Fruit fly (Drosophila melanogaster) whole organism, embryonic: ENCODE measurements around the gene Ir87a.

Experiments
- Ada2b ChIP-seq: fragments of 200-800 bp; sonication (Bioruptor generic); IDR thresholded peaks from 2 replicates; pipeline ENCODE4 v1.3.6; 2022; ENCODE audit warnings: missing biosample characterization, missing genetic modification characterization
- Adf1 ChIP-seq: fragments of 200-800 bp; sonication (Bioruptor generic); IDR thresholded peaks from 2 replicates; pipeline ENCODE4 v1.3.6; 2022; ENCODE audit warnings: missing biosample characterization, missing genetic modification characterization
- Atf6 ChIP-seq: fragments of 200-800 bp; sonication (Bioruptor generic); IDR thresholded peaks from 2 replicates; pipeline ENCODE4 v1.3.6; 2022; ENCODE audit warnings: missing biosample characterization, missing genetic modification characterization
- Awh ChIP-seq: fragments of 200-800 bp; sonication (Bioruptor generic); IDR thresholded peaks from 2 replicates; pipeline ENCODE4, ENCODE4 v1.3.6; 2022; ENCODE audit warnings: missing biosample characterization, missing genetic modification characterization
- CG10209 ChIP-seq: fragments of 200-800 bp; sonication (Bioruptor generic); optimal IDR thresholded peaks from 3 replicates; lab custom pipeline; 2017; ENCODE audit warnings: missing biosample characterization, mild to moderate bottlenecking, missing genetic modification characterization, missing genetic modification reagents
- CG10654 ChIP-seq: fragments of 200-800 bp; sonication (Bioruptor generic); optimal IDR thresholded peaks from 2 replicates; lab custom pipeline; 2016; ENCODE audit warnings: missing biosample characterization, missing genetic modification characterization
- CG11560 ChIP-seq: fragments of 200-800 bp; sonication (Bioruptor generic); IDR thresholded peaks from 3 replicates; pipeline ENCODE4 v1.3.6; 2022; ENCODE audit warnings: missing biosample characterization, missing genetic modification characterization
- CG12155 ChIP-seq: fragments of 200-800 bp; sonication (Bioruptor generic); optimal IDR thresholded peaks from 3 replicates; lab custom pipeline; 2016; ENCODE audit warnings: missing biosample characterization, missing genetic modification characterization
- CG12659 ChIP-seq: fragments of 200-800 bp; sonication (Bioruptor generic); optimal IDR thresholded peaks from 3 replicates; lab custom pipeline; 2017; ENCODE audit warnings: mild to moderate bottlenecking, missing biosample characterization, missing genetic modification reagents, missing genetic modification characterization
- CG16779 ChIP-seq: fragments of 200-800 bp; sonication (Bioruptor generic); IDR thresholded peaks from 2 replicates; pipeline ENCODE4 v1.3.6; 2022; ENCODE audit warnings: missing biosample characterization, missing genetic modification characterization
- CG16863 ChIP-seq: fragments of 200-800 bp; sonication (Bioruptor generic); optimal IDR thresholded peaks from 3 replicates; lab custom pipeline; 2016; ENCODE audit warnings: missing biosample characterization, missing genetic modification characterization
- CG17328 ChIP-seq: fragments of 200-800 bp; sonication (Bioruptor generic); IDR thresholded peaks from 2 replicates; pipeline ENCODE4 v1.3.6; 2022; ENCODE audit warnings: missing biosample characterization, missing genetic modification characterization
- CG17568 ChIP-seq: fragments of 200-800 bp; sonication (Bioruptor generic); optimal IDR thresholded peaks from 2 replicates; lab custom pipeline; 2018; ENCODE audit warnings: missing biosample characterization, mild to moderate bottlenecking, missing genetic modification characterization, moderate library complexity
- CG17912 ChIP-seq: fragments of 200-800 bp; sonication (Bioruptor generic); optimal IDR thresholded peaks from 2 replicates; lab custom pipeline; 2018; ENCODE audit warnings: missing biosample characterization, mild to moderate bottlenecking, missing genetic modification characterization
- CG32767 ChIP-seq: fragments of 200-800 bp; sonication (Bioruptor generic); IDR thresholded peaks from 2 replicates; pipeline ENCODE4 v1.3.6; 2022; ENCODE audit warnings: missing biosample characterization, missing genetic modification characterization
- CG3995 ChIP-seq: fragments of 200-800 bp; sonication (Bioruptor generic); optimal IDR thresholded peaks from 3 replicates; lab custom pipeline; 2016; ENCODE audit warnings: missing biosample characterization, missing genetic modification characterization
- CG4730 ChIP-seq: fragments of 200-800 bp; sonication (Bioruptor generic); IDR thresholded peaks from 2 replicates; pipeline ENCODE4 v1.3.6; 2022; ENCODE audit warnings: missing biosample characterization, missing genetic modification characterization
- CG6254 ChIP-seq: fragments of 200-800 bp; sonication (Bioruptor generic); optimal IDR thresholded peaks from 3 replicates; lab custom pipeline; 2017; ENCODE audit warnings: mild to moderate bottlenecking, missing biosample characterization, missing genetic modification reagents, missing genetic modification characterization
- CG6272 ChIP-seq: fragments of 200-800 bp; sonication (Bioruptor generic); IDR thresholded peaks from 2 replicates; pipeline ENCODE4 v1.3.6; 2022; ENCODE audit warnings: missing biosample characterization, missing genetic modification characterization
- CG6813 ChIP-seq: fragments of 200-800 bp; sonication (Bioruptor generic); optimal IDR thresholded peaks from 2 replicates; lab custom pipeline; 2017; ENCODE audit warnings: missing biosample characterization, missing genetic modification characterization, mild to moderate bottlenecking, moderate library complexity, missing genetic modification reagents
- CG7372 ChIP-seq: fragments of 200-800 bp; sonication (Bioruptor generic); IDR thresholded peaks from 2 replicates; pipeline ENCODE4 v1.3.6; 2022; ENCODE audit warnings: missing biosample characterization, missing genetic modification characterization
- CG8388 ChIP-seq: fragments of 200-800 bp; sonication (Bioruptor generic); optimal IDR thresholded peaks from 2 replicates; lab custom pipeline; 2019; ENCODE audit warnings: missing biosample characterization, mild to moderate bottlenecking, missing genetic modification characterization, moderate library complexity
- CG8478 ChIP-seq: fragments of >200 bp; optimal IDR thresholded peaks from 2 replicates; lab custom pipeline; 2018
- CG9727 ChIP-seq: fragments of 200-800 bp; sonication (Bioruptor generic); optimal IDR thresholded peaks from 3 replicates; lab custom pipeline; 2017; ENCODE audit warnings: missing biosample characterization, mild to moderate bottlenecking, missing genetic modification characterization
- CG9797 ChIP-seq: fragments of 200-800 bp; sonication (Bioruptor generic); optimal IDR thresholded peaks from 3 replicates; lab custom pipeline; 2018; ENCODE audit warnings: missing biosample characterization, mild to moderate bottlenecking, missing genetic modification characterization
- Hmx ChIP-seq: fragments of 200-800 bp; sonication (Bioruptor generic); optimal IDR thresholded peaks from 2 replicates; lab custom pipeline; 2016; ENCODE audit warnings: missing biosample characterization, missing genetic modification characterization
- Hr3 ChIP-seq: fragments of 200-800 bp; sonication (Bioruptor generic); optimal IDR thresholded peaks from 3 replicates; lab custom pipeline; 2016; ENCODE audit warnings: missing biosample characterization, missing genetic modification characterization
- Med ChIP-seq: fragments of 200-800 bp; sonication (Bioruptor generic); peaks from one replicate; lab custom pipeline; 2016; ENCODE audit warnings: missing biosample characterization, missing genetic modification characterization, mild to moderate bottlenecking, inconsistent platforms, moderate library complexity
- NFAT ChIP-seq: fragments of 200-800 bp; sonication (Bioruptor generic); IDR thresholded peaks from 2 replicates; pipeline ENCODE4 v1.3.6; 2022; ENCODE audit warnings: missing biosample characterization, missing genetic modification characterization
- NfI ChIP-seq: fragments of 200-800 bp; sonication (Bioruptor generic); optimal IDR thresholded peaks from 3 replicates; lab custom pipeline; 2018; ENCODE audit warnings: missing biosample characterization, mild to moderate bottlenecking, missing genetic modification characterization, moderate library complexity
- Oli ChIP-seq: fragments of 200-800 bp; sonication (Bioruptor generic); optimal IDR thresholded peaks from 2 replicates; lab custom pipeline; 2018; ENCODE audit warnings: missing biosample characterization, mild to moderate bottlenecking, missing genetic modification characterization, moderate library complexity
- Ptx1 ChIP-seq: fragments of 200-800 bp; sonication (Bioruptor generic); IDR thresholded peaks from 2 replicates; pipeline ENCODE4 v1.3.6; 2022; ENCODE audit warnings: missing biosample characterization, missing genetic modification characterization
- Spps ChIP-seq: fragments of 200-800 bp; sonication (Bioruptor generic); optimal IDR thresholded peaks from 2 replicates; lab custom pipeline; 2018; ENCODE audit warnings: missing biosample characterization, mild to moderate bottlenecking, missing genetic modification characterization
- Taf1 ChIP-seq: fragments of 200-800 bp; sonication (Bioruptor generic); IDR thresholded peaks from 2 replicates; pipeline ENCODE4 v1.3.6; 2022; ENCODE audit warnings: missing biosample characterization, missing genetic modification characterization
- Trl ChIP-seq, 3 experiments: fragments of >200 bp in 2 of 3; fragments of 200-800 bp in 1 of 3; sonication (Bioruptor generic) in 1 of 3; optimal IDR thresholded peaks; 2 replicates in 1 of 3; 3 replicates in 2 of 3; lab custom pipeline; 2016 to 2017; ENCODE audit warnings: missing biosample characterization in 1 of 3, missing genetic modification characterization in 1 of 3
- bigmax ChIP-seq: fragments of 200-800 bp; sonication (Bioruptor generic); optimal IDR thresholded peaks from 2 replicates; lab custom pipeline; 2018; ENCODE audit warnings: missing biosample characterization, mild to moderate bottlenecking, missing genetic modification characterization
- br ChIP-seq: fragments of >200 bp; optimal IDR thresholded peaks from 2 replicates; lab custom pipeline; 2017
- crc ChIP-seq: fragments of 200-800 bp; sonication (Bioruptor generic); optimal IDR thresholded peaks from 2 replicates; lab custom pipeline; 2016; ENCODE audit warnings: missing biosample characterization, missing genetic modification characterization
- crp ChIP-seq, 2 experiments: fragments of 200-800 bp; sonication (Bioruptor generic); optimal IDR thresholded peaks; 2 replicates in 1 of 2; 3 replicates in 1 of 2; lab custom pipeline; 2017; ENCODE audit warnings: missing biosample characterization in 2 of 2, missing genetic modification characterization in 2 of 2, mild to moderate bottlenecking in 1 of 2, moderate library complexity in 1 of 2
- eve ChIP-seq, 2 experiments: fragments of >200 bp; optimal IDR thresholded peaks; 2 replicates each; lab custom pipeline; 2017; ENCODE audit warnings: missing biosample characterization in 2 of 2, missing genetic modification characterization in 2 of 2
- gce ChIP-seq: fragments of 200-800 bp; sonication (Bioruptor generic); IDR thresholded peaks from 3 replicates; pipeline ENCODE4 v1.3.6; 2022; ENCODE audit warnings: missing biosample characterization, missing genetic modification characterization
- ind ChIP-seq: fragments of 200-800 bp; sonication (Bioruptor generic); optimal IDR thresholded peaks from 3 replicates; lab custom pipeline; 2016; ENCODE audit warnings: missing biosample characterization, missing genetic modification characterization
- insv ChIP-seq, 2 experiments: fragments of 200-800 bp; sonication (Bioruptor generic); optimal IDR thresholded peaks; 3 replicates each; lab custom pipeline; 2016 to 2018; ENCODE audit warnings: missing biosample characterization in 2 of 2, missing genetic modification characterization in 2 of 2
- maf-S ChIP-seq: fragments of 200-800 bp; sonication (Bioruptor generic); optimal IDR thresholded peaks from 2 replicates; lab custom pipeline; 2016; ENCODE audit warnings: missing biosample characterization, missing genetic modification characterization
- pan ChIP-seq, 4 experiments: fragments of >200 bp in 3 of 4; fragments of 200-800 bp in 1 of 4; sonication (Bioruptor generic) in 1 of 4; optimal IDR thresholded peaks in 3 of 4; IDR thresholded peaks in 1 of 4; 2 replicates each; pipeline versions ENCODE4 v1.3.6 to Lab custom; 2017 to 2022; ENCODE audit warnings: missing biosample characterization in 2 of 4, missing genetic modification characterization in 2 of 4, mixed read lengths in 1 of 4
- pros ChIP-seq: fragments of 200-800 bp; sonication (Bioruptor generic); optimal IDR thresholded peaks from 3 replicates; lab custom pipeline; 2019; ENCODE audit warnings: missing biosample characterization, mild to moderate bottlenecking, missing genetic modification characterization, moderate library complexity
- sens-2 ChIP-seq: fragments of 200-800 bp; sonication (Bioruptor generic); IDR thresholded peaks from 2 replicates; pipeline ENCODE4 v1.3.6; 2022; ENCODE audit warnings: missing biosample characterization, missing genetic modification characterization
- tll ChIP-seq, 2 experiments: fragments of 200-800 bp in 1 of 2; fragments of >200 bp in 1 of 2; sonication (Bioruptor generic) in 1 of 2; optimal IDR thresholded peaks; 2 replicates each; lab custom pipeline; 2017 to 2019; ENCODE audit warnings: missing biosample characterization in 2 of 2, missing genetic modification characterization in 2 of 2, mild to moderate bottlenecking in 1 of 2, moderate library complexity in 1 of 2
- toy ChIP-seq: fragments of 200-800 bp; sonication (Bioruptor generic); IDR thresholded peaks from 2 replicates; pipeline ENCODE4 v1.3.6; 2022; ENCODE audit warnings: missing biosample characterization, missing genetic modification characterization
- vnd ChIP-seq: fragments of 200-800 bp; sonication (Bioruptor generic); IDR thresholded peaks from 3 replicates; pipeline ENCODE4 v1.3.6; 2022; ENCODE audit warnings: missing biosample characterization, missing genetic modification characterization; ENCODE audit not compliant: partially characterized antibody

The Ir87a gene

DNA sequence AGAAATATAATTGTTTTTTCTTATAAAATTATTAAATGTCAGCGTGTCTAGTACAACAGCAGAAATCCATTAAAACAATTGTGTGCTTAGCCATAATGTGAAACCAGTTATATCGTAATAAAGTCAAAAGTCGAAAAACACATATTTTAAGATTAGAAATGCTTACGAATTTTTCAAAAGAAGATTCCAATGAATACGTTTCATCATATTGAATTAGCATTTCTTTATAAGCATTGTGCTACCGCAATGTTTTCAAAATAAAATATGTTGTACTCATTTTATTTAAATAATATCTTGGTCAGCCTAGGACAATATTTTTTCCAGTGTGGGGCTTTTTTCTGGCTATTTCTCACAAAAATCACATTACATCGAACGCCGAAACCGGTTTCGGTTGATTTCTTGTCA, 32.8 kb downstream of the Ir87a start (continued):
- peak in 1 of 2 experiments; percentile 1 for TF ChIP-seq tll (GFP tag; optimal IDR thresholded peaks at IDR 0.05; lab: Kevin White, UChicago)
- TF ChIP-seq CG6254 (GFP tag; lab: Kevin White, UChicago), result peak; percentile 42
- TF ChIP-seq CG12155 (GFP tag; lab: Kevin White, UChicago), result peak; percentile 70
- TF ChIP-seq Taf1 (GFP tag; lab: Robert Waterston, UW), result no peak
- TF ChIP-seq Hr3, result peak; percentile 73
- TF ChIP-seq NfI (GFP tag; lab: Kevin White, UChicago), result peak; percentile 67
- 0 out of 2 replicates have a peak, but pooled peaks have one; percentile 23 for TF ChIP-seq toy (GFP tag; lab: Robert Waterston, UW)
- peak in 1 of 2 experiments; percentile 39 for TF ChIP-seq crp (GFP tag; optimal IDR thresholded peaks at IDR 0.05; lab: Kevin White, UChicago)
- TF ChIP-seq CG17328, result peak; percentile 36; the same call in 1 of the 2 replicates
- peak; percentile 84 for TF ChIP-seq CG10209
- peak; percentile 77 for TF ChIP-seq Ptx1
- no peak for TF ChIP-seq vnd
- TF ChIP-seq CG7372 (GFP tag; lab: Robert Waterston, UW), result peak; percentile 63
- TF ChIP-seq Hmx (GFP tag; lab: Kevin White, UChicago), result peak; percentile 62
- TF ChIP-seq CG10654 (GFP tag; lab: Kevin White, UChicago), result peak; percentile 53
- no peak for TF ChIP-seq sens-2 (GFP tag; lab: Robert Waterston, UW)
- peak; percentile 84 for TF ChIP-seq CG12659 (GFP tag; lab: Kevin White, UChicago)
- no peak for TF ChIP-seq crc (GFP tag; lab: Kevin White, UChicago)
- peak; percentile 47 for TF ChIP-seq CG6813 (GFP tag; lab: Kevin White, UChicago)
- peak; percentile 89 for TF ChIP-seq Oli
- no peak for TF ChIP-seq pros (GFP tag; lab: Kevin White, UChicago)
- TF ChIP-seq Ada2b (GFP tag; lab: Robert Waterston, UW), result peak; percentile 64
- no peak for TF ChIP-seq CG8478
- no peak for TF ChIP-seq CG17912 (GFP tag; lab: Kevin White, UChicago)
- peak; percentile 42 for TF ChIP-seq maf-S
- no peak for TF ChIP-seq NFAT (GFP tag; lab: Robert Waterston, UW)
- 0 out of 2 replicates have a peak, but pooled peaks have one; percentile 43 for TF ChIP-seq CG32767 (GFP tag; lab: Robert Waterston, UW)
- peak; percentile 63 for TF ChIP-seq Spps (tag; lab: Kevin White, UChicago)
- no peak for TF ChIP-seq Awh (GFP tag; lab: Robert Waterston, UW)
- peak in 1 of 2 experiments; percentile 92 for TF ChIP-seq eve (GFP tag; optimal IDR thresholded peaks at IDR 0.05; lab: Kevin White, UChicago)
- TF ChIP-seq CG6272 (GFP tag; lab: Robert Waterston, UW), result no peak
- 0 out of 3 replicates have a peak, but pooled peaks have one; percentile 12 for TF ChIP-seq gce (GFP tag; lab: Robert Waterston, UW)
- peak; percentile 14; the same call in 1 of the 2 replicates for TF ChIP-seq Adf1 (GFP tag; lab: Robert Waterston, UW)
- TF ChIP-seq CG17568 (GFP tag; lab: Kevin White, UChicago), result peak; percentile 69
- peak; percentile 37 for TF ChIP-seq CG16863 (GFP tag; lab: Kevin White, UChicago)
- TF ChIP-seq Trl (optimal IDR thresholded peaks at IDR 0.05; lab: Kevin White, UChicago), result no peak
- peak; percentile 50 for TF ChIP-seq Trl (GFP tag; optimal IDR thresholded peaks at IDR 0.05; lab: Kevin White, UChicago)
- peak; percentile 59; the same call in 2 of the 3 replicates for TF ChIP-seq CG11560 (tag; lab: Robert Waterston, UW)
- TF ChIP-seq CG4730 (GFP tag; lab: Robert Waterston, UW), result peak; percentile 47; the same call in 1 of the 2 replicates
- no peak for TF ChIP-seq insv (GFP tag; optimal IDR thresholded peaks at IDR 0.05; lab: Kevin White, UChicago)
- TF ChIP-seq Atf6 (GFP tag; lab: Robert Waterston, UW), result peak; percentile 70
- TF ChIP-seq ind (GFP tag; lab: Kevin White, UChicago), result peak; percentile 75
- no peak for TF ChIP-seq CG9797 (GFP tag; lab: Kevin White, UChicago)
- peak; percentile 92 for TF ChIP-seq Med (GFP tag; lab: Kevin White, UChicago)
- TF ChIP-seq br (lab: Kevin White, UChicago), result no peak
- no peak for TF ChIP-seq pan (optimal IDR thresholded peaks at IDR 0.05; lab: Kevin White, UChicago)
- TF ChIP-seq pan (GFP tag; optimal IDR thresholded peaks at IDR 0.05 in 1 of 2, IDR thresholded peaks at IDR 0.05 in 1 of 2), result peak in 1 of 2 experiments; percentile 62
- TF ChIP-seq CG16779 (GFP tag; lab: Robert Waterston, UW), result no peak
- TF ChIP-seq CG9727 (GFP tag; lab: Kevin White, UChicago), result peak; percentile 88
- no peak for TF ChIP-seq bigmax (GFP tag; lab: Kevin White, UChicago)
- peak; percentile 34 for TF ChIP-seq CG3995 (GFP tag; lab: Kevin White, UChicago)
- TF ChIP-seq CG8388 (GFP tag; lab: Kevin White, UChicago), result peak; percentile 67
